Fruit fly (Drosophila melanogaster) whole organism, embryonic: Measurements from ENCODE around the gene Acp65Aa.

ENCODE experiments used
- CG11247 ChIP-seq: fragments of 200-800 bp; sonication (Bioruptor generic); IDR thresholded peaks from 2 replicates; pipeline ENCODE4 v1.3.6; 2022; ENCODE audit warnings: missing biosample characterization, missing genetic modification characterization
- CG1233 ChIP-seq: fragments of 200-800 bp; sonication (Bioruptor generic); optimal IDR thresholded peaks from 4 replicates; lab custom pipeline; 2018; ENCODE audit warnings: missing biosample characterization, mild to moderate bottlenecking, missing genetic modification characterization
- CG13894 ChIP-seq: fragments of 200-800 bp; sonication (Bioruptor generic); optimal IDR thresholded peaks from 3 replicates; lab custom pipeline; 2018; ENCODE audit warnings: missing biosample characterization, mild to moderate bottlenecking, missing genetic modification characterization, moderate library complexity
- CG14710 ChIP-seq: fragments of 200-800 bp; sonication (Bioruptor generic); optimal IDR thresholded peaks from 3 replicates; lab custom pipeline; 2019; ENCODE audit warnings: missing biosample characterization, mild to moderate bottlenecking, missing genetic modification characterization, moderate library complexity
- CG15601 ChIP-seq: fragments of 200-800 bp; sonication (Bioruptor generic); optimal IDR thresholded peaks from 3 replicates; lab custom pipeline; 2019; ENCODE audit warnings: missing biosample characterization, mild to moderate bottlenecking, missing genetic modification characterization, moderate library complexity
- CG16863 ChIP-seq: fragments of 200-800 bp; sonication (Bioruptor generic); optimal IDR thresholded peaks from 3 replicates; lab custom pipeline; 2016; ENCODE audit warnings: missing biosample characterization, missing genetic modification characterization
- CG1832 ChIP-seq: fragments of 200-800 bp; sonication (Bioruptor generic); optimal IDR thresholded peaks from 2 replicates; lab custom pipeline; 2017; ENCODE audit warnings: missing biosample characterization, mild to moderate bottlenecking, missing genetic modification characterization, inconsistent platforms
- CG8359 ChIP-seq: fragments of 200-800 bp; sonication (Bioruptor generic); optimal IDR thresholded peaks from 2 replicates; lab custom pipeline; 2017; ENCODE audit warnings: missing biosample characterization, mild to moderate bottlenecking, missing genetic modification characterization, borderline replicate concordance
- Optix ChIP-seq: fragments of 200-800 bp; sonication (Bioruptor generic); IDR thresholded peaks from 3 replicates; pipeline ENCODE4 v1.3.6; 2022; ENCODE audit warnings: missing biosample characterization, missing genetic modification characterization
- Rfx ChIP-seq: fragments of 200-800 bp; sonication (Bioruptor generic); IDR thresholded peaks from 2 replicates; pipeline ENCODE4 v1.3.6; 2022; ENCODE audit warnings: missing biosample characterization, missing genetic modification characterization
- Sin3A ChIP-seq: fragments of >200 bp; optimal IDR thresholded peaks from 2 replicates; lab custom pipeline; 2018
- abd-A ChIP-seq: fragments of 200-800 bp; sonication (Bioruptor generic); optimal IDR thresholded peaks from 3 replicates; lab custom pipeline; 2019; ENCODE audit warnings: missing biosample characterization, mild to moderate bottlenecking, missing genetic modification characterization, moderate library complexity
- amos ChIP-seq: fragments of 200-800 bp; sonication (Bioruptor generic); IDR thresholded peaks from 2 replicates; pipeline ENCODE4 v1.3.6; 2022; ENCODE audit warnings: missing biosample characterization, missing genetic modification characterization; ENCODE audit not compliant: partially characterized antibody
- ap ChIP-seq: fragments of 200-800 bp; sonication (Bioruptor generic); IDR thresholded peaks from 2 replicates; pipeline ENCODE4 v1.3.6; 2022; ENCODE audit warnings: missing biosample characterization, missing genetic modification characterization
- ase ChIP-seq: fragments of 200-800 bp; sonication (Bioruptor generic); IDR thresholded peaks from 3 replicates; pipeline ENCODE4 v1.3.6; 2022; ENCODE audit warnings: missing biosample characterization, missing genetic modification characterization
- chinmo ChIP-seq: fragments of 200-800 bp; sonication (Bioruptor generic); IDR thresholded peaks from 4 replicates; pipeline ENCODE4 v1.3.6; 2022; ENCODE audit warnings: missing biosample characterization, missing genetic modification characterization; ENCODE audit not compliant: partially characterized antibody
- da ChIP-seq: fragments of 200-800 bp; sonication (Bioruptor generic); optimal IDR thresholded peaks from 2 replicates; lab custom pipeline; 2016; ENCODE audit warnings: missing biosample characterization, missing genetic modification characterization
- inv ChIP-seq: fragments of 200-800 bp; sonication (Bioruptor generic); IDR thresholded peaks from 2 replicates; pipeline ENCODE4 v1.3.6; 2022; ENCODE audit warnings: missing biosample characterization, missing genetic modification characterization; ENCODE audit not compliant: partially characterized antibody
- mld ChIP-seq: fragments of 200-800 bp; sonication (Bioruptor generic); IDR thresholded peaks from 3 replicates; pipeline ENCODE4 v1.3.6; 2022; ENCODE audit warnings: missing biosample characterization, missing genetic modification characterization; ENCODE audit not compliant: partially characterized antibody
- phol ChIP-seq: fragments of 200-800 bp; sonication (Bioruptor generic); optimal IDR thresholded peaks from 3 replicates; lab custom pipeline; 2018; ENCODE audit warnings: missing biosample characterization, mild to moderate bottlenecking, missing genetic modification characterization, moderate library complexity
- row ChIP-seq: fragments of 200-800 bp; sonication (Bioruptor generic); IDR thresholded peaks from 3 replicates; pipeline ENCODE4 v1.3.6; 2022; ENCODE audit warnings: missing biosample characterization, missing genetic modification characterization
- sd ChIP-seq: fragments of 200-800 bp; sonication (Bioruptor generic); optimal IDR thresholded peaks from 3 replicates; lab custom pipeline; 2018; ENCODE audit warnings: missing biosample characterization, mild to moderate bottlenecking, missing genetic modification characterization, moderate library complexity
- slp2 ChIP-seq: fragments of 200-800 bp; sonication (Bioruptor generic); optimal IDR thresholded peaks from 2 replicates; lab custom pipeline; 2016; ENCODE audit warnings: missing biosample characterization, missing genetic modification characterization
- sqz ChIP-seq: fragments of 200-800 bp; sonication (Bioruptor generic); optimal IDR thresholded peaks from 3 replicates; lab custom pipeline; 2018; ENCODE audit warnings: missing biosample characterization, mild to moderate bottlenecking, missing genetic modification characterization
- sr ChIP-seq: fragments of 200-800 bp; sonication (Bioruptor generic); IDR thresholded peaks from 3 replicates; pipeline ENCODE4 v1.3.6; 2022; ENCODE audit warnings: missing biosample characterization, missing genetic modification characterization
- tap ChIP-seq: fragments of 200-800 bp; optimal IDR thresholded peaks from 3 replicates; lab custom pipeline; 2019; ENCODE audit warnings: missing biosample characterization, mild to moderate bottlenecking, missing genetic modification characterization, moderate library complexity
- vfl ChIP-seq: fragments of 200-800 bp; sonication (Bioruptor generic); optimal IDR thresholded peaks from 2 replicates; lab custom pipeline; 2016; ENCODE audit warnings: missing biosample characterization, missing genetic modification characterization
- vvl ChIP-seq: fragments of 200-800 bp; sonication (Bioruptor generic); IDR thresholded peaks from 2 replicates; pipeline ENCODE4 v1.3.6; 2022; ENCODE audit warnings: missing biosample characterization, missing genetic modification characterization
- yki ChIP-seq: fragments of >200 bp; optimal IDR thresholded peaks from 3 replicates; lab custom pipeline; 2018
- zfh2 ChIP-seq: fragments of 200-800 bp; sonication (Bioruptor generic); optimal IDR thresholded peaks from 2 replicates; lab custom pipeline; 2016; ENCODE audit warnings: missing biosample characterization, missing genetic modification characterization

Gene Acp65Aa

DNA sequence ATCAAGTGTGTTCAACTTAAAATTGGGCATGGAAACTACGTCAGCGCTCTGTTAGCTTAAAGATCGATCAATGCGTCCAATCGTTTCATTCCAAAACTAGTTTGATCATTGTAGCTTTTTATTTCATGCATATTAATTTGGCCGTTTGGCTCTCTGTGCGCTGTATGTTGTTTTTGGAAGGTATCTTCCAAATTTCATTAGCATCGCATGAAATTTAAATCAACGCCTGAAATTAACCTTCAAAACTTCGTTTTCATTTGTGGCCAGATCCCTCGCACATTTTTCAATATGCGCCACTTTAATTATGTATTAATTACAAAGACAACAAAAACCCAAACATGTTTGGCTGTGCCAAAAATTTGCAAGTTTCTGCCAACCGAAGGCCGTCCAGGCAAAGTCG is 14.0 kb downstream of the Acp65Aa start (continued):
- TF ChIP-seq vfl (GFP tag; lab: Kevin White, UChicago) (no peak), chinmo (GFP tag; lab: Robert Waterston, UW) (peak; percentile 79; the same call in 3 of the 4 replicates)
- TF ChIP-seq, all 482 proteins: peak for 5

DNA sequence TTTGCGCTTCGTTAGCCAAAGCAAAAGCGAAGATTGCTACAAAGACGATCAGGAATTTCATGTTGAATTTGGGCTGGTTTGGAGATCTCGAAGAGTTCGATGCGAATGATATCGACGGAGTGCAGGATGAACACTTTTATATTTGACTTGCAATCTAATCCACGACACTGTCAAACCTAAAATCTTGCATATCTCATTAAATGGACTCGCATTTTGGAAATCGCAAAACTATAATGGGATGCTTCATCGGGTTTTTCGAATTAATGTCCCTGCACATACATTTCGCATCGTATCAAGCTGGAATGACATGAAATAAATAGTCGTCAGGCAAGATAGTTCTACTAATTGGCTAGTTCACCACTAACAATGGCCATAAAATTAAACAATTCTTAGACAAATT is 14.5 kb downstream of the Acp65Aa start, which contains the start of gene Lcp65Ae:
Gene Lcp65Ae, minus strand, starts transcription at position 101 of the 400 bp plus-strand sequence.
- TF ChIP-seq mld (GFP tag; lab: Robert Waterston, UW) (no peak), CG14710 (tag; lab: Kevin White, UChicago) (no peak), phol (tag; lab: Kevin White, UChicago) (no peak)

DNA sequence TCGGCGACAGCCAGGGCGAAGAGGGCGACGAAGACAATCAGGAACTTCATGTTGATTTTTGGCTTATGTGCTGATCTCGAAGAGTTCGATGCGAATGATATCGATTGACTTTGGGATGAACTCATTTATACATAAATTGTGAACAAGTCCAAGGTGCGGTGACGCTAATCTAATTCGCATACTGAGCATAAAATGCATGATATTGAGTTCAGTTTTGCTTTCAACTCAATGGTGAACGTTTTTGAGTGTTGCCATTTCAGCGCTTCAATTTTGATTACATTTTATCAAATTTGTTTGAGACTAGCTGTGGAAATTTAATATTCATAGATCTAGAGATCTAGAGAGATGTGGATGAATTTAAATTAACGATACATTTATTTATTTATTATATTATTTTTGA is 15.9 kb downstream of the Acp65Aa start, which contains the start of gene Lcp65Af:
Gene Lcp65Af, minus strand, starts transcription at position 101 of the 400 bp plus-strand sequence.
- TF ChIP-seq CG8359 (GFP tag; lab: Kevin White, UChicago) (no peak), sr (GFP tag; lab: Robert Waterston, UW) (no peak), zfh2 (no peak), ap (GFP tag; lab: Robert Waterston, UW) (no peak)
- TF ChIP-seq, all 482 proteins: peak for 0

DNA sequence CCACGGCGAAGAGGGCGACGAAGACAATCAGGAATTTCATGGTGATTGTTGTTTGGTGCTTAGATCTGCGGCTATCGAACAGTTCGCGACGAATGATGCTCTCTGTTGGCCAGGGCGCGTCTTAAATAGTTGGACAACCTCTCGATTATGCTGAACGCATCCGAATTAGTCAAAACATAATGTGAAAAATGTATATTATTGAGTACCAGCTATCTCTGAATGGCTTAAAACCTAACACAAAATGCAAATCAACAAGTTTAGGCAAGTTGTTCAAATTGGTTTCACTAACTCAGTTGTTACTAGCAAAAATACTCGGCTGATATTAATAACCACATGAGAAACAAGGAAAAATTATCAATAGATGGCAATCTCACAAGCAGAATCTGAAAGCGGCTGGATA is 17.4 kb downstream of the Acp65Aa start, which contains the start of gene Lcp65Ag1:
Gene Lcp65Ag1, minus strand, starts transcription at position 101 of the 400 bp plus-strand sequence.
- TF ChIP-seq Optix = no peak
- TF ChIP-seq sqz (GFP tag; lab: Kevin White, UChicago) = no peak
- no peak for TF ChIP-seq CG16863 (GFP tag; lab: Kevin White, UChicago)
- TF ChIP-seq Sin3A (lab: Kevin White, UChicago) = no peak
- TF ChIP-seq CG15601 (tag; lab: Kevin White, UChicago) = no peak
- no peak for TF ChIP-seq slp2 (GFP tag; lab: Kevin White, UChicago)
- TF ChIP-seq ase (GFP tag; lab: Robert Waterston, UW) = no peak
- TF ChIP-seq row (GFP tag; lab: Robert Waterston, UW) = no peak

DNA sequence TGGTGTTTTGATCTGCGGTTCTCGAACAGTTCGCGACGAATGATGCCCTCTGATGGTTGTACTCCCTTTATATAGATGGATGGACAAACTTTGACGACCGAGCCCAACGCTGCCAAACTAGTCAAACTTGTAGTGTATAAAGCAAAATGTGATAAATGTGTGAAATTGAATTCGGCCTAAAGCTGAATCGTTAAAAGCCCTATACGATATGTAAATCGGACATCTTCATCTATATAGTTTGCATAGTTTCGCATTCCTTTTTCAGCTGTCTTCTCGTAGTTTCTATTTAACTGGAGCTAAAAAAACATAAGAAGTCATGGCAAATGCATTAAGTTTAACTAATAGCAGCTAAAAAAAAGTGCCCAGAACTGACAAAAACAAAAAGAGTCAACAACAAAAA is 19.0 kb downstream of the Acp65Aa start, which contains the start of gene Lcp65Ag2:
Gene Lcp65Ag2, minus strand, starts transcription at position 48 of the 400 bp plus-strand sequence.
- TF ChIP-seq chinmo (GFP tag; lab: Robert Waterston, UW) = 0 out of 4 replicates have a peak, but pooled peaks have one; percentile 12
- peak; percentile 6 for TF ChIP-seq sd (tag; lab: Kevin White, UChicago)
- TF ChIP-seq abd-A (tag; lab: Kevin White, UChicago) = peak; percentile 18
- no peak for TF ChIP-seq inv
- TF ChIP-seq amos (GFP tag; lab: Robert Waterston, UW) = peak; percentile 8; the same call in 1 of the 2 replicates
- TF ChIP-seq CG13894 = peak; percentile 96
- TF ChIP-seq yki (lab: Kevin White, UChicago) = no peak

DNA sequence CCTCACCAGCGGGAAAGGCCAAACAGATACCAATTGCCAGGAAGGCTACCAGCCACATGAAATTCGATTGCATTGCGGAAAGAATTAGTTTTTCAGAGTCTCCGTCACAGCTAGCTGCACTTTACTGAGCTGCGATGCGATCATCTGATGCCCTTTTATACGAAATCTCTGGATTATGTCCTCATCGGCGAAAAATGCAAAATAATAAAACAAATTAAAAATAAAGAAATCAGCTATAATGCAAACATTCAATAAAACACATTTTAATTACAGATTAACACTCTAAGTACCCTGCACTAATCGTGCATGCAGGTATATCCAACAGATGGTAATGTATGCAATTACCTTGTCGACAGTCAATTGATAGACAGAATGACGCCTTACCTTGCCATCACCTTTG is 20.5 kb downstream of the Acp65Aa start, which contains the start of gene Cpr65Au:
Gene Cpr65Au, minus strand, starts transcription at position 101 of the 400 bp plus-strand sequence.
- TF ChIP-seq tap (tag; lab: Kevin White, UChicago) (no peak), CG11247 (no peak), CG1233 (GFP tag; lab: Kevin White, UChicago) (no peak)
- TF ChIP-seq, all 482 proteins: peak for 0

DNA sequence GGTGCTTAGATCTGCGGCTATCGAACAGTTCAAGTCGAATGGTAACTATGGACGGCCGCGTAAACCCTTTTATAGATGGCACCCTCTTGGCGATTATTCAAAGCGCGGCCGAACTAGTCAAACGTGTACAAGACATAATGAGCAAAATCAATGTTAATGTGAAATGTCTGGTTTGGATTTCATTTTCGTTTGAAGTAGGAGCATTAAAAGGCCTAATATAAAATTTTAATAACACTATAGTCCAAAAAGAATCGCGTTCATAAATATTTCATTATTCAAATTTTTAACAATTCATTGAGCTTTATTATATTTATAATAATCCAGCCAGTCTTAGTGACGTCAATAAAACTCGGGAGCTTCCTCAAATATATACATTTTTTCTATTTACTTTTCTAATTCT is 21.6 kb downstream of the Acp65Aa start, which contains the start of gene Lcp65Ag3:
Gene Lcp65Ag3, minus strand, starts transcription at position 46 of the 400 bp plus-strand sequence.
- TF ChIP-seq vvl (peak; percentile 47), da (GFP tag; lab: Kevin White, UChicago) (no peak), abd-A (tag; lab: Kevin White, UChicago) (peak; percentile 70), Rfx (GFP tag; lab: Robert Waterston, UW) (0 out of 2 replicates have a peak, but pooled peaks have one; percentile 11), CG1832 (GFP tag; lab: Kevin White, UChicago) (no peak), CG13894 (peak; percentile 56)
